Fruit fly (Drosophila melanogaster) whole organism, adult: ENCODE measurements around the gene Root.

Experiments used
- CG33017 ChIP-seq: fragments of 200-800 bp; sonication (Bioruptor generic); optimal IDR thresholded peaks from 2 replicates; lab custom pipeline; 2018; ENCODE audit warnings: missing biosample characterization, mild to moderate bottlenecking, missing genetic modification characterization, moderate library complexity
- CG7101 ChIP-seq: fragments of 200-800 bp; sonication (Bioruptor generic); optimal IDR thresholded peaks from 2 replicates; lab custom pipeline; 2018; ENCODE audit warnings: missing biosample characterization, mild to moderate bottlenecking, missing genetic modification characterization, moderate library complexity
- Crg-1 ChIP-seq: fragments of 200-800 bp; sonication (Bioruptor generic); optimal IDR thresholded peaks from 2 replicates; lab custom pipeline; 2016; ENCODE audit warnings: missing biosample characterization, missing genetic modification characterization
- Hr96 ChIP-seq: fragments of 200-800 bp; sonication (Bioruptor generic); optimal IDR thresholded peaks from 2 replicates; lab custom pipeline; 2016; ENCODE audit warnings: missing biosample characterization, missing genetic modification characterization
- Mnt ChIP-seq: fragments of 200-800 bp; sonication (Bioruptor generic); optimal IDR thresholded peaks from 2 replicates; lab custom pipeline; 2016; ENCODE audit warnings: missing biosample characterization, mild to moderate bottlenecking, missing genetic modification characterization
- cnc ChIP-seq, 2 experiments: fragments of >200 bp; optimal IDR thresholded peaks; 2 replicates each; lab custom pipeline; 2017
- kay ChIP-seq: fragments of 200-800 bp; sonication (Bioruptor generic); peaks from one replicate; lab custom pipeline; 2016; ENCODE audit warnings: missing biosample characterization, missing genetic modification characterization, borderline replicate concordance
- ovo ChIP-seq: fragments of 200-800 bp; sonication (Bioruptor generic); optimal IDR thresholded peaks from 2 replicates; lab custom pipeline; 2016; ENCODE audit warnings: missing biosample characterization, missing genetic modification characterization
- pad ChIP-seq: fragments of 200-800 bp; sonication (Bioruptor generic); optimal IDR thresholded peaks from 3 replicates; lab custom pipeline; 2017; ENCODE audit warnings: missing biosample characterization, missing genetic modification characterization, mild to moderate bottlenecking, moderate library complexity, missing genetic modification reagents
- tj ChIP-seq: fragments of 200-800 bp; sonication (Bioruptor generic); optimal IDR thresholded peaks from 3 replicates; lab custom pipeline; 2017; ENCODE audit warnings: missing biosample characterization, mild to moderate bottlenecking, missing genetic modification characterization, moderate library complexity
- toe ChIP-seq: fragments of 200-800 bp; sonication (Bioruptor generic); optimal IDR thresholded peaks from 2 replicates; lab custom pipeline; 2016; ENCODE audit warnings: missing biosample characterization, missing genetic modification characterization

DNA sequence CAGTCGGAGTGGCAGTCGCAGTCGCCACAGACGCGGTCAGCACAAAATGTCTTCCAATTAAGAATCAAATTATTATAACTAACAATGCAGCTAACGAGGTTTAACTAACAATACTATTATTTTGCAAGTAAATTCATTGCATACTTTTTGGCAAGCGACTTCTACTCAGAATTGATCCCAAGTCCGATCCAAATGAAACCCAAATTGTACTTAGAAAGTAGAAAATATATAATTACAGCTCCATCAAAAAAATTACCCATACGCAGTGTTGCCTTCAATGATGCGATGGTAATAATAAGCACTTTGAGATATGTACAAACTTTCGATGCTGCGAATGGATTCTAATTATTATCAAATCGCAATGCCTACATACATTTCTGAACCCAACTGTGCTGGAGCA, 30.7 kb downstream of the Root start:
- TF ChIP-seq CG33017 (tag; lab: Kevin White, UChicago) (no peak), Crg-1 (no peak), Hr96 (GFP tag; lab: Kevin White, UChicago) (no peak), ovo (GFP tag; lab: Kevin White, UChicago) (no peak), cnc (optimal IDR thresholded peaks at IDR 0.05; lab: Kevin White, UChicago) (no peak), CG7101 (tag; lab: Kevin White, UChicago) (no peak), Mnt (GFP tag; lab: Kevin White, UChicago) (no peak), kay (no peak), pad (no peak), tj (GFP tag; lab: Kevin White, UChicago) (no peak), toe (GFP tag; lab: Kevin White, UChicago) (no peak)
